Worm (Caenorhabditis elegans) whole organism, L1 larva: ENCODE measurements around the gene fbxa-218.
A peak's percentile ranks its signal among the peaks of the same experiment; 100 is the strongest.

Experiments
- C16A3.4 ChIP-seq: fragments of 150-350 bp; optimal IDR thresholded peaks from 2 replicates; lab custom pipeline; 2014; ENCODE audit warnings: missing biosample characterization, missing genetic modification characterization
- F16B12.6 ChIP-seq: fragments of 150-350 bp; optimal IDR thresholded peaks from 2 replicates; lab custom pipeline; 2014; ENCODE audit warnings: missing biosample characterization, missing genetic modification characterization
- Y116A8C.19 ChIP-seq: sonication (generic microtip); optimal IDR thresholded peaks from 2 replicates; lab custom pipeline; 2016; ENCODE audit warnings: missing compliant biosample characterization, missing genetic modification characterization, borderline replicate concordance
- aha-1 ChIP-seq: fragments of 150-350 bp; optimal IDR thresholded peaks from 2 replicates; lab custom pipeline; 2014; ENCODE audit warnings: missing biosample characterization, missing genetic modification characterization
- alr-1 ChIP-seq: fragments of 200-800 bp; sonication (Bioruptor generic); optimal IDR thresholded peaks from 2 replicates; lab custom pipeline; 2018; ENCODE audit warnings: borderline replicate concordance, mild to moderate bottlenecking, missing genetic modification characterization, missing compliant biosample characterization
- ceh-63 ChIP-seq: fragments of 200-800 bp; sonication (Bioruptor generic); optimal IDR thresholded peaks from 2 replicates; lab custom pipeline; 2018; ENCODE audit warnings: mild to moderate bottlenecking, missing genetic modification characterization, missing compliant biosample characterization
- ceh-90 ChIP-seq: sonication (generic microtip); optimal IDR thresholded peaks from 2 replicates; lab custom pipeline; 2016; ENCODE audit warnings: missing genetic modification characterization, missing compliant biosample characterization
- ces-1 ChIP-seq: fragments of 150-350 bp; optimal IDR thresholded peaks from 2 replicates; lab custom pipeline; 2014; ENCODE audit warnings: missing biosample characterization, missing genetic modification reagents, missing genetic modification characterization
- dpl-1 ChIP-seq, 3 experiments: fragments of 150-350 bp in 2 of 3; sonication (generic microtip) in 1 of 3; optimal IDR thresholded peaks; 2 replicates each; lab custom pipeline; 2014 to 2017; ENCODE audit warnings: missing biosample characterization in 3 of 3, missing genetic modification characterization in 3 of 3, missing genetic modification reagents in 3 of 3
- dsc-1 ChIP-seq: sonication (generic microtip); optimal IDR thresholded peaks from 2 replicates; lab custom pipeline; 2016; ENCODE audit warnings: mild to moderate bottlenecking, missing genetic modification characterization, missing compliant biosample characterization
- efl-1 ChIP-seq, 4 experiments: fragments of 150-350 bp; optimal IDR thresholded peaks in 3 of 4; peaks in 1 of 4; 1 replicate in 1 of 4; 2 replicates in 3 of 4; lab custom pipeline; 2014; ENCODE audit warnings: missing biosample characterization in 2 of 4, missing genetic modification characterization in 2 of 4, missing genetic modification reagents in 2 of 4
- egl-13 ChIP-seq: sonication (generic microtip); optimal IDR thresholded peaks from 2 replicates; lab custom pipeline; 2016; ENCODE audit warnings: missing genotype, missing genetic modification reagents, missing genetic modification characterization, missing compliant biosample characterization
- elt-2 ChIP-seq: sonication (generic microtip); optimal IDR thresholded peaks from 2 replicates; lab custom pipeline; 2016; ENCODE audit warnings: missing genetic modification characterization, mild to moderate bottlenecking, inconsistent platforms, missing compliant biosample characterization, missing genetic modification reagents
- elt-3 ChIP-seq, 6 experiments: fragments of 150-350 bp in 1 of 6; sonication (generic microtip); optimal IDR thresholded peaks; 2 replicates each; lab custom pipeline; 2017 to 2018; ENCODE audit warnings: missing biosample characterization in 6 of 6, missing genetic modification characterization in 6 of 6, inconsistent platforms in 1 of 6
- ets-5 ChIP-seq: fragments of 200-800 bp; sonication (Bioruptor generic); IDR thresholded peaks from 2 replicates; pipeline ENCODE4 v1.3.6; 2022; ENCODE audit warnings: missing genetic modification characterization, missing compliant biosample characterization
- grh-1 ChIP-seq: fragments of 200-800 bp; sonication (Bioruptor generic); IDR thresholded peaks from 2 replicates; pipeline ENCODE4 v1.3.6; 2022; ENCODE audit warnings: missing genetic modification reagents, missing genetic modification characterization, missing compliant biosample characterization
- irx-1 ChIP-seq: sonication (generic microtip); optimal IDR thresholded peaks from 2 replicates; lab custom pipeline; 2016; ENCODE audit warnings: missing genetic modification characterization, missing compliant biosample characterization
- isw-1 ChIP-seq: fragments of 200-800 bp; sonication (Bioruptor generic); IDR thresholded peaks from 2 replicates; pipeline ENCODE4 v1.3.6; 2022; ENCODE audit warnings: missing genetic modification characterization, missing compliant biosample characterization
- lin-13 ChIP-seq: fragments of 150-350 bp; optimal IDR thresholded peaks from 2 replicates; lab custom pipeline; 2014; ENCODE audit warnings: missing biosample characterization, missing genetic modification reagents, missing genetic modification characterization
- lin-39 ChIP-seq: fragments of 150-350 bp; optimal IDR thresholded peaks from 2 replicates; lab custom pipeline; 2014; ENCODE audit warnings: missing biosample characterization, missing genetic modification reagents, missing genetic modification characterization
- lir-3 ChIP-seq: sonication (generic microtip); optimal IDR thresholded peaks from 2 replicates; lab custom pipeline; 2016; ENCODE audit warnings: mild to moderate bottlenecking, missing genetic modification characterization, moderate library complexity, missing compliant biosample characterization; ENCODE audit not compliant: poor library complexity
- lsy-2 ChIP-seq, 2 experiments: fragments of 150-350 bp; optimal IDR thresholded peaks; 2 replicates each; lab custom pipeline; 2014; ENCODE audit warnings: missing biosample characterization in 2 of 2, missing genetic modification characterization in 2 of 2
- mab-9 ChIP-seq: fragments of 200-800 bp; sonication (Bioruptor generic); IDR thresholded peaks from 2 replicates; pipeline ENCODE4 v1.3.6; 2022; ENCODE audit warnings: missing genetic modification reagents, missing genetic modification characterization, missing compliant biosample characterization
- mef-2 ChIP-seq: fragments of 150-350 bp; optimal IDR thresholded peaks from 2 replicates; lab custom pipeline; 2014; ENCODE audit warnings: missing biosample characterization, missing genetic modification characterization
- nhr-12 ChIP-seq: sonication (generic microtip); optimal IDR thresholded peaks from 2 replicates; lab custom pipeline; 2017; ENCODE audit warnings: missing biosample characterization, missing genetic modification characterization
- nhr-20 ChIP-seq: sonication (generic microtip); optimal IDR thresholded peaks from 2 replicates; lab custom pipeline; 2016; ENCODE audit warnings: mild to moderate bottlenecking, missing genetic modification characterization, missing compliant biosample characterization
- nhr-237 ChIP-seq: fragments of 150-350 bp; optimal IDR thresholded peaks from 2 replicates; lab custom pipeline; 2014; ENCODE audit warnings: missing biosample characterization, missing genetic modification characterization
- nhr-28 ChIP-seq: fragments of 150-350 bp; optimal IDR thresholded peaks from 2 replicates; lab custom pipeline; 2014; ENCODE audit warnings: missing biosample characterization, missing genetic modification characterization
- nhr-71 ChIP-seq: sonication (generic microtip); optimal IDR thresholded peaks from 2 replicates; lab custom pipeline; 2016; ENCODE audit warnings: mild to moderate bottlenecking, missing genetic modification characterization, moderate library complexity, missing compliant biosample characterization
- nhr-76 ChIP-seq: sonication (generic microtip); optimal IDR thresholded peaks from 2 replicates; lab custom pipeline; 2017; ENCODE audit warnings: missing biosample characterization, missing genetic modification characterization
- nhr-84 ChIP-seq: sonication (generic microtip); optimal IDR thresholded peaks from 2 replicates; lab custom pipeline; 2017; ENCODE audit warnings: missing biosample characterization, missing genetic modification characterization
- pag-3 ChIP-seq: sonication (generic microtip); optimal IDR thresholded peaks from 2 replicates; lab custom pipeline; 2017; ENCODE audit warnings: missing genetic modification characterization, mild to moderate bottlenecking, missing compliant biosample characterization, antibody characterized with exemption, borderline replicate concordance; ENCODE audit not compliant: insufficient read depth
- pax-3 ChIP-seq: fragments of 200-800 bp; sonication (Bioruptor generic); optimal IDR thresholded peaks from 2 replicates; lab custom pipeline; 2018; ENCODE audit warnings: mild to moderate bottlenecking, missing genetic modification characterization, moderate library complexity, missing compliant biosample characterization
- pqm-1 ChIP-seq: sonication (generic microtip); optimal IDR thresholded peaks from 3 replicates; lab custom pipeline; 2017; ENCODE audit warnings: missing biosample characterization, missing genetic modification characterization
- rnt-1 ChIP-seq: sonication (generic microtip); optimal IDR thresholded peaks from 2 replicates; lab custom pipeline; 2016; ENCODE audit warnings: mild to moderate bottlenecking, missing genetic modification characterization, moderate library complexity, missing compliant biosample characterization
- snpc-4 ChIP-seq: fragments of 150-350 bp; optimal IDR thresholded peaks from 2 replicates; lab custom pipeline; 2014; ENCODE audit warnings: missing biosample characterization, missing genetic modification characterization
- sptf-1 ChIP-seq: fragments of 150-350 bp; optimal IDR thresholded peaks from 2 replicates; lab custom pipeline; 2014; ENCODE audit warnings: missing biosample characterization, missing genetic modification characterization
- tlp-1 ChIP-seq: fragments of 150-350 bp; optimal IDR thresholded peaks from 2 replicates; lab custom pipeline; 2014; ENCODE audit warnings: missing biosample characterization, missing genetic modification characterization
- unc-30 ChIP-seq: sonication (generic microtip); optimal IDR thresholded peaks from 2 replicates; lab custom pipeline; 2017; ENCODE audit warnings: missing biosample characterization, missing genetic modification characterization
- unc-98 ChIP-seq: fragments of 200-800 bp; sonication (Bioruptor generic); IDR thresholded peaks from 2 replicates; pipeline ENCODE4 v1.3.6; 2022; ENCODE audit warnings: missing genetic modification characterization, missing compliant biosample characterization
- vab-15 ChIP-seq: sonication (generic microtip); optimal IDR thresholded peaks from 2 replicates; lab custom pipeline; 2017; ENCODE audit warnings: missing genotype, mild to moderate bottlenecking, missing genetic modification characterization, missing compliant biosample characterization

The fbxa-218 gene

DNA sequence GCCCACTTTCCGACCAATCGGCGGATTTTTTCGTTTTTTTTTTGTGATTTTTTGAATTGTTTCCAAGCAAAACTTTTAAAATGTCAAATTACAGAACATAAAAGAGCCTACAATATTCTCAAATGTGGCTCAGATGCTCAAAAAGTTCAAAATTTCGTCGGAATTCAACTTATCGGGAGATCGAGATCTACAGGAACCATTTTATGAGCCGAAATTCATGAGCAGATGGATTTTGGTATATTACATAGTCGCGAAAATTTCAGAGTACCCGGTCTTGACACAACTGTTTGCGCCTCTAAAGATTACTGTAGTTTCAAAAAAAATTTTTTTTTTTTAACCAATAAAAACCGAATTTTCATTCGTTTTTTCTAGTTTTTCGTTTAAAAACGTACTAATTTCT lies 22.7 kb downstream of the fbxa-218 start:
- TF ChIP-seq ceh-90 (tag; lab: Kevin White, UChicago) (no peak), ces-1 (GFP tag; lab: Kevin White, UChicago) (no peak), efl-1 (optimal IDR thresholded peaks at IDR 0.05; lab: Kevin White, UChicago) (no peak), efl-1 (GFP tag; optimal IDR thresholded peaks at IDR 0.05 in 1 of 2; lab: Kevin White, UChicago) (peak in 1 of 2 experiments; percentile 88), snpc-4 (tag; lab: Kevin White, UChicago) (no peak), rnt-1 (no peak)

- TF ChIP-seq aha-1 (tag; lab: Kevin White, UChicago) (no peak), snpc-4 (tag; lab: Kevin White, UChicago) (no peak), sptf-1 (tag; lab: Kevin White, UChicago) (no peak), elt-2 (tag; lab: Kevin White, UChicago) (no peak), lin-13 (no peak), elt-3 (tag; optimal IDR thresholded peaks at IDR 0.05; lab: Kevin White, UChicago) (no peak), pax-3 (tag; lab: Kevin White, UChicago) (no peak), vab-15 (tag; lab: Kevin White, UChicago) (no peak), lin-39 (tag; lab: Kevin White, UChicago) (no peak)
Measured at ce11 chrIII:12466310-12466709, 30.0 kb downstream of the fbxa-218 start, which contains the start of gene pstk-1. pstk-1 (plus strand) TSS chrIII:12466610.

DNA sequence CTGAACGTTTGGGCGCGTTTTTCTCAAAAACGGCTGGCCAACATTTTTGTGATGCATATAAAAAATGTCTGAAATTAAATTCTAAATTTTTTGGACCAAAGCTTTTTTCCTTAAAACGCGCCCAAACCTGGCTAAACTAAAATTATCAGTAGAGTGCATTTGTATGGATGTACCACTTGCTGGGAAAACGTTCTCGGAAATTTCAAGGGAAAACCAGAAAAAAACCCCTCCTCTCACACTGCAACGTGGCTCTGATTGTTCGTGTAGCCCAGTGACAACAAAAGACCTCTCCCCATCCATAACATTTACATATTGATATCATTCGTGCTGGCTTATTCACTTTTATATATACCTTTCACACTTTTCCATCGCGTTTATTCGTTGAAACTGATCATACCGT lies 32.6 kb downstream of the fbxa-218 start, which contains the start of gene Y49E10.29:
Gene Y49E10.29 (plus strand): TSS at position 301 of the 400 bp plus-strand sequence.
- no peak for TF ChIP-seq alr-1
- no peak for TF ChIP-seq elt-3 (tag; optimal IDR thresholded peaks at IDR 0.05; lab: Kevin White, UChicago)
- TF ChIP-seq nhr-12 (tag; lab: Kevin White, UChicago), result no peak
- TF ChIP-seq lin-13, result no peak
- no peak for TF ChIP-seq dpl-1 (GFP tag; optimal IDR thresholded peaks at IDR 0.05; lab: Kevin White, UChicago)
- TF ChIP-seq irx-1 (tag; lab: Kevin White, UChicago), result no peak
- no peak for TF ChIP-seq egl-13 (tag; lab: Kevin White, UChicago)
- TF ChIP-seq ceh-63 (GFP tag; lab: Kevin White, UChicago), result no peak
- TF ChIP-seq mef-2 (tag; lab: Kevin White, UChicago), result no peak
- no peak for TF ChIP-seq lin-39 (tag; lab: Kevin White, UChicago)
- TF ChIP-seq dsc-1 (tag; lab: Kevin White, UChicago), result no peak
- no peak for TF ChIP-seq lir-3

DNA sequence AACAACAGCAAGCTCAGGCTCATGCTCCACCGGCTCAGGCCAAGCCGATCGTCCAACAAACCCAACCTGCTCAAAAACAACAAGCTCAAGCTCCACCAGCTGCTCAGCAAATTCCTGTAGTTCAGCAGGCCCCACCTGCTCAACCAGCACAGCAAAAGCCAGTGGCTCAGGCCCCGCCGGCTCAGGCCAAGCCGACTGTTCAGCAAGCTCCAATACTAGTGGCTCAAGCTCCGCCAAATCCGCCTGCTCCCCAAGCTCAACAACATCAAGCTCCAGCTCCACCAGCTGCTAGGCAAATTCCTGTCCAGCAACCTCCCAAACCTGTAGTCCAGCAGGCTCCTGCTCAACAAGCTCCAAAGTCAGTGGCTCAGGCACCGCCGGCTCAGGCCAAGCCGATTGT lies 33.5 kb downstream of the fbxa-218 start:
- no peak for TF ChIP-seq F16B12.6 (tag; lab: Kevin White, UChicago)
- TF ChIP-seq nhr-71 (tag; lab: Kevin White, UChicago), result no peak
- no peak for TF ChIP-seq nhr-84
- TF ChIP-seq Y116A8C.19 (tag; lab: Kevin White, UChicago), result no peak

- TF ChIP-seq grh-1 (GFP tag; lab: Robert Waterston, UW) (no peak), unc-30 (tag; lab: Kevin White, UChicago) (no peak), lin-39 (tag; lab: Kevin White, UChicago) (no peak), alr-1 (no peak)
Measured at ce11 chrIII:12470589-12470988, 34.3 kb downstream of the fbxa-218 start.

ce11 chrIII:12472497-12472896 lies 36.2 kb downstream of the fbxa-218 start, which contains the start of gene cccp-1:
cccp-1 (plus strand) TSS chrIII:12472873.
- TF ChIP-seq isw-1 (GFP tag; lab: Robert Waterston, UW) (no peak; the same call in 1 of the 2 replicates), mab-9 (GFP tag; lab: Robert Waterston, UW) (no peak), dpl-1 (GFP tag; optimal IDR thresholded peaks at IDR 0.05; lab: Kevin White, UChicago) (peak in 1 of 3 experiments; percentile 46), nhr-71 (tag; lab: Kevin White, UChicago) (no peak), sptf-1 (tag; lab: Kevin White, UChicago) (no peak), nhr-20 (tag; lab: Kevin White, UChicago) (no peak), lsy-2 (tag; optimal IDR thresholded peaks at IDR 0.05; lab: Kevin White, UChicago) (peak; percentile 8 to 43), tlp-1 (tag; lab: Kevin White, UChicago) (no peak), pqm-1 (tag; lab: Kevin White, UChicago) (no peak), efl-1 (optimal IDR thresholded peaks at IDR 0.05; lab: Kevin White, UChicago) (peak; percentile 45 to 55), efl-1 (GFP tag; optimal IDR thresholded peaks at IDR 0.05 in 1 of 2; lab: Kevin White, UChicago) (peak in 1 of 2 experiments; percentile 21), C16A3.4 (tag; lab: Kevin White, UChicago) (no peak), unc-98 (no peak), nhr-28 (tag; lab: Kevin White, UChicago) (no peak), F16B12.6 (tag; lab: Kevin White, UChicago) (peak; percentile 24), nhr-76 (tag; lab: Kevin White, UChicago) (no peak), nhr-84 (no peak), pag-3 (tag; lab: Kevin White, UChicago) (no peak), nhr-12 (tag; lab: Kevin White, UChicago) (no peak), ets-5 (GFP tag; lab: Robert Waterston, UW) (no peak), nhr-237 (no peak), ceh-63 (GFP tag; lab: Kevin White, UChicago) (no peak)
